Fruit fly (Drosophila melanogaster) Kc167 (cell line): ENCODE measurements around the gene CG6071.

ENCODE experiments used
- h ChIP-seq: fragments of >200 bp; optimal IDR thresholded peaks from 3 replicates; lab custom pipeline; 2018; ENCODE audit warnings: missing external identifiers
- psq ChIP-seq: fragments of >200 bp; optimal IDR thresholded peaks from 2 replicates; lab custom pipeline; 2017; ENCODE audit warnings: missing external identifiers
- ttk ChIP-seq: sonication (Bioruptor generic); optimal IDR thresholded peaks from 2 replicates; lab custom pipeline; 2017; ENCODE audit warnings: missing external identifiers

dm6 chr3L:11689832-11690602 lies 44.2 kb upstream of the CG6071 start:
- TF ChIP-seq h (lab: Kevin White, UChicago) (no peak), psq (no peak), ttk (lab: Kevin White, UChicago) (no peak)
